Fruit fly (Drosophila melanogaster): ENCODE data around the gene pasha.

pasha gene

dm6 chr3R:31636501-31636900, 18.7 kb downstream of the pasha start (continued):
- TF ChIP-seq ara (GFP tag; IDR thresholded peaks at IDR 0.05) (no peak), Atf3 (GFP tag; optimal IDR thresholded peaks at IDR 0.05) (no peak), disco-r (GFP tag; optimal IDR thresholded peaks at IDR 0.05) (no peak), pros (GFP tag; optimal IDR thresholded peaks at IDR 0.05) (no peak), usp (GFP tag; optimal IDR thresholded peaks at IDR 0.05) (no peak), Doc2 (GFP tag; IDR thresholded peaks at IDR 0.05) (no peak), CG10565 (GFP tag; optimal IDR thresholded peaks at IDR 0.05) (no peak), GATAe (GFP tag; conservative IDR thresholded peaks at IDR 0.05) (no peak), corto (GFP tag; optimal IDR thresholded peaks at IDR 0.05) (no peak), gfzf (GFP tag; optimal IDR thresholded peaks at IDR 0.05) (no peak), Sry-δ (GFP tag; optimal IDR thresholded peaks at IDR 0.05) (no peak), CG4328 (GFP tag; optimal IDR thresholded peaks at IDR 0.05) (no peak), Nf-YB (GFP tag; optimal IDR thresholded peaks at IDR 0.05) (no peak), Ssrp (tag; optimal IDR thresholded peaks at IDR 0.05) (no peak), ATbp (GFP tag; optimal IDR thresholded peaks at IDR 0.05) (no peak), vvl (GFP tag; IDR thresholded peaks at IDR 0.05) (peak; percentile 32; the same call in 1 of the 2 replicates), slbo (GFP tag; IDR thresholded peaks at IDR 0.05) (peak; percentile 72), Bteb2 (GFP tag; optimal IDR thresholded peaks at IDR 0.05) (no peak), ssp (GFP tag; IDR thresholded peaks at IDR 0.05) (no peak), fd3F (GFP tag; optimal IDR thresholded peaks at IDR 0.05) (peak; percentile 12), exex (tag; optimal IDR thresholded peaks at IDR 0.05) (no peak), Kr (GFP tag; optimal IDR thresholded peaks at IDR 0.05) (no peak), NfI (GFP tag; optimal IDR thresholded peaks at IDR 0.05) (peak; percentile 39), CG7556 (GFP tag; optimal IDR thresholded peaks at IDR 0.05) (peak; percentile 39), scrt (GFP tag; optimal IDR thresholded peaks at IDR 0.05) (peak; percentile 20), CG7786 (GFP tag; optimal IDR thresholded peaks at IDR 0.05) (peak; percentile 41)

dm6 chr3R:31662757-31663156, 45.0 kb downstream of the pasha start:
- no peak for TF ChIP-seq repo (GFP tag; optimal IDR thresholded peaks at IDR 0.05)
- no peak for TF ChIP-seq Max (GFP tag; optimal IDR thresholded peaks at IDR 0.05)
- peak; percentile 55 for TF ChIP-seq sens (GFP tag)
- TF ChIP-seq Ada2b (GFP tag; IDR thresholded peaks at IDR 0.05): no peak
- TF ChIP-seq cg (GFP tag; optimal IDR thresholded peaks at IDR 0.05): peak; percentile 32
- TF ChIP-seq CG15514 (GFP tag; optimal IDR thresholded peaks at IDR 0.05): no peak
- no peak for TF ChIP-seq CG7357 (GFP tag; IDR thresholded peaks at IDR 0.05)
- TF ChIP-seq Trl (optimal IDR thresholded peaks at IDR 0.05): peak; percentile 27 to 46
- no peak for TF ChIP-seq Trl (GFP tag; optimal IDR thresholded peaks at IDR 0.05)
- no peak for TF ChIP-seq CG32532 (GFP tag; IDR thresholded peaks at IDR 0.05)
- no peak for TF ChIP-seq CG4328 (GFP tag; optimal IDR thresholded peaks at IDR 0.05)
- TF ChIP-seq Sry-β (GFP tag; optimal IDR thresholded peaks at IDR 0.05): no peak
- TF ChIP-seq Hey (tag; optimal IDR thresholded peaks at IDR 0.05): no peak
- TF ChIP-seq fru (optimal IDR thresholded peaks at IDR 0.05): no peak
- no peak for TF ChIP-seq Taf1 (GFP tag; IDR thresholded peaks at IDR 0.05)
- no peak for TF ChIP-seq Atf6 (GFP tag; IDR thresholded peaks at IDR 0.05)
- no peak for TF ChIP-seq CG7745 (tag; optimal IDR thresholded peaks at IDR 0.05)
- TF ChIP-seq kni (GFP tag; optimal IDR thresholded peaks at IDR 0.05): peak; percentile 77
- no peak for TF ChIP-seq cato (GFP tag; optimal IDR thresholded peaks at IDR 0.05; ENCODE audit: borderline replicate concordance)

All from whole organism, embryonic.